Fruit fly (Drosophila melanogaster): ENCODE data around the gene CG14506.

CG14506 gene

DNA sequence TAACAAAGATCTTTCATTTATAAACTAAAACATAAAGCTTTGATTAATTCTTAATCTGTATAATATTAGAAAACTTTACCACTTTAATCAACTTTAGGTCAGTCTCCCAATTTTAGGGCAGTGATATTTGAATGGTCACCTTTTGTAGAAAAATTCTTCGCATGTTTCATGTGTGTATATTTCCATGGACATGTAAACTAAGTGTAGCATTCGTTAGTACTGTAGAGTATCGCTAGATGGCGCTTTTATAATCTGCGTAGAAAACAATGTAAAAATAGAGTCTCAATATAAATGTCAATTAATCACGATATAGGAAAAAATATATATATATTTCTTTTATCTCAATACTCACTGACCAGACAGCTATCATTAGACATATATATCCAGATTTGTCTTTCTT is 16.1 kb upstream of the CG14506 start (continued):
- no peak for TF ChIP-seq exex (tag; optimal IDR thresholded peaks at IDR 0.05)
- TF ChIP-seq Dp (GFP tag; optimal IDR thresholded peaks at IDR 0.05), result peak; percentile 6
- TF ChIP-seq row (GFP tag; IDR thresholded peaks at IDR 0.05), result peak; percentile 11; the same call in 1 of the 3 replicates
- TF ChIP-seq HLH4C (GFP tag; IDR thresholded peaks at IDR 0.05; ENCODE audit: partially characterized antibody), result 0 out of 3 replicates have a peak, but pooled peaks have one; percentile 15
- peak; percentile 28; the same call in 1 of the 3 replicates for TF ChIP-seq CG11456 (GFP tag; IDR thresholded peaks at IDR 0.05)
- peak; percentile 76 for TF ChIP-seq amos (GFP tag; IDR thresholded peaks at IDR 0.05; ENCODE audit: partially characterized antibody)
- peak; percentile 19 for TF ChIP-seq yki (optimal IDR thresholded peaks at IDR 0.05)
- TF ChIP-seq CG13287 (GFP tag; IDR thresholded peaks at IDR 0.05; ENCODE audit: partially characterized antibody), result peak; percentile 17; the same call in 1 of the 2 replicates
- 0 out of 3 replicates have a peak, but pooled peaks have one; percentile 36 for TF ChIP-seq CG7963 (GFP tag; IDR thresholded peaks at IDR 0.05; ENCODE audit: partially characterized antibody)
- peak; percentile 12; the same call in 1 of the 2 replicates for TF ChIP-seq CG3847 (GFP tag; IDR thresholded peaks at IDR 0.05)
- peak in 1 of 2 experiments; percentile 36 for TF ChIP-seq insv (GFP tag; optimal IDR thresholded peaks at IDR 0.05)
- TF ChIP-seq knrl (GFP tag; IDR thresholded peaks at IDR 0.05; ENCODE audit: partially characterized antibody), result peak; percentile 72
- no peak for TF ChIP-seq lab (GFP tag; optimal IDR thresholded peaks at IDR 0.05)
- TF ChIP-seq dpn (GFP tag; optimal IDR thresholded peaks at IDR 0.05), result no peak
- TF ChIP-seq CG18262 (tag; optimal IDR thresholded peaks at IDR 0.05), result no peak
- TF ChIP-seq fru (optimal IDR thresholded peaks at IDR 0.05), result no peak
- peak; percentile 68 for TF ChIP-seq sens (GFP tag)
- TF ChIP-seq inv (GFP tag; IDR thresholded peaks at IDR 0.05; ENCODE audit: partially characterized antibody), result 0 out of 2 replicates have a peak, but pooled peaks have one; percentile 10
- no peak for TF ChIP-seq CG8944 (GFP tag; optimal IDR thresholded peaks at IDR 0.05)
- peak; percentile 24 for TF ChIP-seq CG17829 (tag; optimal IDR thresholded peaks at IDR 0.05)
- peak; percentile 92 for TF ChIP-seq CG3995 (GFP tag; optimal IDR thresholded peaks at IDR 0.05)
- TF ChIP-seq CG32532 (GFP tag; IDR thresholded peaks at IDR 0.05), result peak; percentile 7; the same call in 1 of the 2 replicates
- 0 out of 2 replicates have a peak, but pooled peaks have one; percentile 33 for TF ChIP-seq sob (GFP tag; IDR thresholded peaks at IDR 0.05)
- TF ChIP-seq Bgb (GFP tag; IDR thresholded peaks at IDR 0.05; ENCODE audit: partially characterized antibody), result peak; percentile 81
- peak; percentile 17; the same call in 1 of the 2 replicates for TF ChIP-seq E2f2 (GFP tag; IDR thresholded peaks at IDR 0.05)
- TF ChIP-seq grau (tag; optimal IDR thresholded peaks at IDR 0.05), result peak; percentile 8
- TF ChIP-seq CG42726 (GFP tag; IDR thresholded peaks at IDR 0.05; ENCODE audit: partially characterized antibody), result peak; percentile 25; the same call in 1 of the 2 replicates

DNA sequence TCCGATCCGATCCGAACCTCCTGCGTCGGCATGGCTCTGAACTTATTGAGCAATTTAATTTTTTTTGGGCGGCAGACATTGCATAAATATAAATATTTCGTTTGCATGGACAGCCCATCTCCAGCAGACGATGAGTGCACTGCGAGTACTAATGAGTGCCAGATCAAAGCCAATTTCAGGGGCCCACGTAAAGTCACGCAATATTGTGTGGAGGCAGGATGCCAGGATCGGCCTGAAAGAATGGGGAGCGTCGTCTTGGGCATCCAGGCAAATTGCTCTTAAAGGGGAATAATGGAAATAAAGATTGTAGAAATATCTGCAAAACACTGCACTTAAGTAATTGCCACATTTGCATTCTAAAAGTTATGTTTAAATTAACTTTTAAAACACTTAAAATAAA is 14.2 kb upstream of the CG14506 start:
- TF ChIP-seq da (GFP tag; optimal IDR thresholded peaks at IDR 0.05), result no peak
- TF ChIP-seq Scr (GFP tag; IDR thresholded peaks at IDR 0.05; ENCODE audit: partially characterized antibody), result no peak
- no peak for TF ChIP-seq croc (GFP tag; conservative IDR thresholded peaks at IDR 0.05)
- TF ChIP-seq Lpt (GFP tag; optimal IDR thresholded peaks at IDR 0.05), result no peak
- no peak for TF ChIP-seq NFAT (GFP tag; IDR thresholded peaks at IDR 0.05)
- TF ChIP-seq CG6175 (GFP tag; IDR thresholded peaks at IDR 0.05), result no peak
- TF ChIP-seq CoRest (tag; optimal IDR thresholded peaks at IDR 0.05), result no peak

DNA sequence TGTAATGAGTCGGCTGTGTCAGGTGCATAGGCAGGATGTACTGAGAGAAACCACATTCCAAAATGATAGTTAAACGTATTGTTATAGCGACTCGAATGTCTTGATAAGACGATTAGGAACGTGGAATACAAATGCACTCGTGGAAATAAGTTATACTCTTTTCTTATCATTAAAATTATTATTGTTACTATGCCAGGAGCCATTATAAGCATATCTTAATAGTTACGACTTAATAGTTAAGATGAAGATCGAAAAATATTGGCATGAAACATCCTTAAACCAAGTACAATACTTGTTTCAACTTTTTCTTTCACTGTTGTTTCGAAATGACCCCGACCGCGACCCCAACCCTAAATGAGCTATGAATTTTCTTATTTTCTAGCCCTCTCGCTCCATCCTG is 12.9 kb upstream of the CG14506 start:
- TF ChIP-seq CG2712 (tag; optimal IDR thresholded peaks at IDR 0.05), result peak; percentile 64
- no peak for TF ChIP-seq chm (GFP tag; IDR thresholded peaks at IDR 0.05)
- TF ChIP-seq Awh (GFP tag; IDR thresholded peaks at IDR 0.05), result no peak
- no peak for TF ChIP-seq hkb (optimal IDR thresholded peaks at IDR 0.05)
- no peak for TF ChIP-seq hkb (GFP tag; IDR thresholded peaks at IDR 0.05)
- TF ChIP-seq cas (GFP tag; IDR thresholded peaks at IDR 0.05), result no peak
- no peak for TF ChIP-seq CG31388 (GFP tag; optimal IDR thresholded peaks at IDR 0.05)
- TF ChIP-seq tna (GFP tag; IDR thresholded peaks at IDR 0.05; ENCODE audit: partially characterized antibody), result no peak
- no peak for TF ChIP-seq mld (GFP tag; IDR thresholded peaks at IDR 0.05; ENCODE audit: partially characterized antibody)
- TF ChIP-seq chn (GFP tag; optimal IDR thresholded peaks at IDR 0.05), result no peak
- TF ChIP-seq CG1233 (GFP tag; optimal IDR thresholded peaks at IDR 0.05), result no peak
- TF ChIP-seq her (GFP tag; optimal IDR thresholded peaks at IDR 0.05), result no peak
- peak; percentile 68 for TF ChIP-seq sens (GFP tag)
- TF ChIP-seq zen (tag; optimal IDR thresholded peaks at IDR 0.05), result no peak
- no peak for TF ChIP-seq lov (optimal IDR thresholded peaks at IDR 0.05)
- 0 out of 3 replicates have a peak, but pooled peaks have one; percentile 14 for TF ChIP-seq lov (GFP tag; IDR thresholded peaks at IDR 0.05)
- no peak for TF ChIP-seq CG17802 (tag; optimal IDR thresholded peaks at IDR 0.05)
- TF ChIP-seq CG10366 (GFP tag; IDR thresholded peaks at IDR 0.05), result no peak

Measured in whole organism, embryonic.